Fruit fly (Drosophila melanogaster): ENCODE measurements around the gene TwdlY.

The TwdlY gene

dm6 chrX:16751579-16752156 lies 16.9 kb downstream of the TwdlY start, which contains the start of gene goe (continued):
- peak; percentile 41 for TF ChIP-seq CG9797 (GFP tag; optimal IDR thresholded peaks at IDR 0.05)
- peak; percentile 52 for TF ChIP-seq Hand (GFP tag; optimal IDR thresholded peaks at IDR 0.05)
- TF ChIP-seq C15 (GFP tag; IDR thresholded peaks at IDR 0.05): peak; percentile 69; the same call in 1 of the 3 replicates
- no peak for TF ChIP-seq CG11696 (GFP tag; IDR thresholded peaks at IDR 0.05)
- no peak for TF ChIP-seq wor (GFP tag; IDR thresholded peaks at IDR 0.05)
- peak; percentile 34 for TF ChIP-seq CG7556 (GFP tag; optimal IDR thresholded peaks at IDR 0.05)
- peak; percentile 67 for TF ChIP-seq Usf (GFP tag; optimal IDR thresholded peaks at IDR 0.05)
- TF ChIP-seq CG10209 (GFP tag; optimal IDR thresholded peaks at IDR 0.05): peak; percentile 64
- TF ChIP-seq GATAe (GFP tag; conservative IDR thresholded peaks at IDR 0.05): peak; percentile 51; the same call in 1 of the 2 replicates
- TF ChIP-seq CG18764 (GFP tag; optimal IDR thresholded peaks at IDR 0.05): peak; percentile 47
- TF ChIP-seq CkIIα-i1 (GFP tag; IDR thresholded peaks at IDR 0.05): no peak
- TF ChIP-seq Gsc (GFP tag; IDR thresholded peaks at IDR 0.05): no peak
- peak; percentile 66 for TF ChIP-seq CG7839 (tag; optimal IDR thresholded peaks at IDR 0.05)
- TF ChIP-seq CG8089 (GFP tag; optimal IDR thresholded peaks at IDR 0.05): peak; percentile 62
- TF ChIP-seq CG12659 (GFP tag; optimal IDR thresholded peaks at IDR 0.05): peak; percentile 90
- TF ChIP-seq Lpt (GFP tag; optimal IDR thresholded peaks at IDR 0.05): no peak
- TF ChIP-seq Mrtf (GFP tag; IDR thresholded peaks at IDR 0.05): peak; percentile 74
- TF ChIP-seq NFAT (GFP tag; IDR thresholded peaks at IDR 0.05): peak; percentile 91
- TF ChIP-seq CG9876 (GFP tag; optimal IDR thresholded peaks at IDR 0.05): peak; percentile 95
- peak; percentile 64 for TF ChIP-seq CG4328 (GFP tag; optimal IDR thresholded peaks at IDR 0.05)
- TF ChIP-seq CG17361 (GFP tag; IDR thresholded peaks at IDR 0.05): peak; percentile 39; the same call in 2 of the 3 replicates
- peak; percentile 76 for TF ChIP-seq CG1233 (GFP tag; optimal IDR thresholded peaks at IDR 0.05)
- peak; percentile 62 for TF ChIP-seq CG15011 (GFP tag; optimal IDR thresholded peaks at IDR 0.05)
- TF ChIP-seq PHDP (tag; optimal IDR thresholded peaks at IDR 0.05): peak; percentile 79
- TF ChIP-seq CG17186 (GFP tag; optimal IDR thresholded peaks at IDR 0.05): peak; percentile 78
- TF ChIP-seq ham (GFP tag; IDR thresholded peaks at IDR 0.05): peak; percentile 66; the same call in 1 of the 2 replicates
- TF ChIP-seq Dll (GFP tag; IDR thresholded peaks at IDR 0.05; ENCODE audit: partially characterized antibody): peak; percentile 86
- TF ChIP-seq crol (GFP tag; IDR thresholded peaks at IDR 0.05): no peak
- TF ChIP-seq CG34376 (GFP tag; optimal IDR thresholded peaks at IDR 0.05): peak; percentile 75
- TF ChIP-seq fd64A (GFP tag; optimal IDR thresholded peaks at IDR 0.05): no peak
- peak; percentile 36 for TF ChIP-seq ac (GFP tag; optimal IDR thresholded peaks at IDR 0.05)
- peak; percentile 76 for TF ChIP-seq nmo (GFP tag; optimal IDR thresholded peaks at IDR 0.05)
- peak; percentile 56 for TF ChIP-seq CG16863 (GFP tag; optimal IDR thresholded peaks at IDR 0.05)
- TF ChIP-seq CG3847 (GFP tag; IDR thresholded peaks at IDR 0.05): peak; percentile 81
- peak; percentile 78 for TF ChIP-seq CG14441 (GFP tag; IDR thresholded peaks at IDR 0.05)
- peak; percentile 53 for TF ChIP-seq Sox102F (GFP tag; optimal IDR thresholded peaks at IDR 0.05)
- no peak for TF ChIP-seq eve (GFP tag; optimal IDR thresholded peaks at IDR 0.05)
- TF ChIP-seq Doc3 (GFP tag; IDR thresholded peaks at IDR 0.05; ENCODE audit: partially characterized antibody): peak; percentile 69
- TF ChIP-seq dm (GFP tag; optimal IDR thresholded peaks at IDR 0.05): peak; percentile 87
- TF ChIP-seq hbn (GFP tag; IDR thresholded peaks at IDR 0.05; ENCODE audit: partially characterized antibody): peak; percentile 87
- TF ChIP-seq CG13894 (tag; optimal IDR thresholded peaks at IDR 0.05): peak; percentile 70
- TF ChIP-seq Ada2b (GFP tag; IDR thresholded peaks at IDR 0.05): peak; percentile 57
- TF ChIP-seq row (GFP tag; IDR thresholded peaks at IDR 0.05): peak; percentile 76
- peak; percentile 63 for TF ChIP-seq odd (GFP tag; optimal IDR thresholded peaks at IDR 0.05)
- TF ChIP-seq CG3407 (GFP tag; optimal IDR thresholded peaks at IDR 0.05): peak; percentile 76
- TF ChIP-seq Hr78 (GFP tag; optimal IDR thresholded peaks at IDR 0.05): no peak
- TF ChIP-seq Max (GFP tag; optimal IDR thresholded peaks at IDR 0.05): peak; percentile 37
- TF ChIP-seq Sry-δ (GFP tag; optimal IDR thresholded peaks at IDR 0.05): peak; percentile 98
- peak; percentile 82 for TF ChIP-seq zfh1 (GFP tag; IDR thresholded peaks at IDR 0.05)
- peak; percentile 61 for TF ChIP-seq Drgx (GFP tag; IDR thresholded peaks at IDR 0.05)

Data from whole organism, embryonic.